Worm (Caenorhabditis elegans) whole organism, mixed stage, embryonic: ENCODE data around the gene C32D5.10.
A peak's percentile ranks its signal among the peaks of the same experiment; 100 is the strongest.

Source experiments
- M03D4.4 ChIP-seq: sonication (generic microtip); optimal IDR thresholded peaks from 2 replicates; lab custom pipeline; 2017; ENCODE audit warnings: mild to moderate bottlenecking, missing genetic modification characterization, missing compliant biosample characterization
- bed-3 ChIP-seq: fragments of 200-800 bp; sonication (Bioruptor generic); optimal IDR thresholded peaks from 3 replicates; lab custom pipeline; 2018; ENCODE audit warnings: mild to moderate bottlenecking, missing genetic modification characterization, moderate library complexity, missing compliant biosample characterization
- blmp-1 ChIP-seq: fragments of 150-350 bp; optimal IDR thresholded peaks from 2 replicates; lab custom pipeline; 2014; ENCODE audit warnings: missing biosample characterization, missing genetic modification characterization
- ceh-39 ChIP-seq: fragments of 150-350 bp; optimal IDR thresholded peaks from 2 replicates; lab custom pipeline; 2014; ENCODE audit warnings: missing biosample characterization, missing genetic modification characterization
- ceh-43 ChIP-seq: fragments of 200-800 bp; sonication (Bioruptor generic); optimal IDR thresholded peaks from 2 replicates; lab custom pipeline; 2018; ENCODE audit warnings: mild to moderate bottlenecking, missing genetic modification characterization, moderate library complexity, missing compliant biosample characterization
- ceh-83 ChIP-seq: fragments of 200-800 bp; sonication (Bioruptor generic); optimal IDR thresholded peaks from 2 replicates; lab custom pipeline; 2018; ENCODE audit warnings: mild to moderate bottlenecking, missing genetic modification characterization, missing compliant biosample characterization
- ces-1 ChIP-seq: fragments of 150-350 bp; optimal IDR thresholded peaks from 2 replicates; lab custom pipeline; 2014; ENCODE audit warnings: missing biosample characterization, missing genetic modification reagents, missing genetic modification characterization
- cnd-1 ChIP-seq: fragments of 200-800 bp; sonication (Bioruptor generic); optimal IDR thresholded peaks from 2 replicates; lab custom pipeline; 2018; ENCODE audit warnings: mild to moderate bottlenecking, missing genetic modification characterization, missing compliant biosample characterization
- drap-1 ChIP-seq: fragments of 200-800 bp; sonication (Bioruptor generic); optimal IDR thresholded peaks from 3 replicates; lab custom pipeline; 2018; ENCODE audit warnings: mild to moderate bottlenecking, missing genetic modification characterization, missing compliant biosample characterization
- elt-1 ChIP-seq: sonication (generic microtip); optimal IDR thresholded peaks from 2 replicates; lab custom pipeline; 2017; ENCODE audit warnings: missing genetic modification characterization, mild to moderate bottlenecking, missing compliant biosample characterization, antibody characterized with exemption, moderate library complexity, borderline replicate concordance; ENCODE audit not compliant: insufficient read depth
- elt-3 ChIP-seq: fragments of 150-350 bp; optimal IDR thresholded peaks from 2 replicates; lab custom pipeline; 2014; ENCODE audit warnings: missing biosample characterization, missing genetic modification characterization
- flh-1 ChIP-seq: fragments of 200-800 bp; sonication (Bioruptor generic); optimal IDR thresholded peaks from 2 replicates; lab custom pipeline; 2018; ENCODE audit warnings: mild to moderate bottlenecking, missing genetic modification characterization, moderate library complexity, missing compliant biosample characterization
- ham-2 ChIP-seq: fragments of 200-800 bp; sonication (Bioruptor generic); optimal IDR thresholded peaks from 2 replicates; lab custom pipeline; 2018; ENCODE audit warnings: mild to moderate bottlenecking, missing genetic modification characterization, missing compliant biosample characterization
- hlh-1 ChIP-seq: fragments of 150-350 bp; optimal IDR thresholded peaks from 2 replicates; lab custom pipeline; 2014; ENCODE audit warnings: missing biosample characterization, missing genetic modification reagents, missing genetic modification characterization
- lin-13 ChIP-seq: fragments of 150-350 bp; optimal IDR thresholded peaks from 2 replicates; lab custom pipeline; 2014; ENCODE audit warnings: missing biosample characterization, missing genetic modification characterization
- lin-32 ChIP-seq: fragments of 200-800 bp; sonication (Bioruptor generic); optimal IDR thresholded peaks from 2 replicates; lab custom pipeline; 2018; ENCODE audit warnings: mild to moderate bottlenecking, missing genetic modification characterization, missing compliant biosample characterization
- lsy-2 ChIP-seq: fragments of 150-350 bp; optimal IDR thresholded peaks from 2 replicates; lab custom pipeline; 2014; ENCODE audit warnings: missing biosample characterization, missing genetic modification characterization
- mab-5 ChIP-seq: fragments of 150-350 bp; optimal IDR thresholded peaks from 2 replicates; lab custom pipeline; 2014; ENCODE audit warnings: missing biosample characterization, missing genetic modification characterization
- mep-1 ChIP-seq: fragments of 150-350 bp; optimal IDR thresholded peaks from 2 replicates; lab custom pipeline; 2017; ENCODE audit warnings: missing biosample characterization, missing genetic modification reagents, missing genetic modification characterization, inconsistent platforms
- mls-2 ChIP-seq: sonication (generic microtip); optimal IDR thresholded peaks from 2 replicates; lab custom pipeline; 2016; ENCODE audit warnings: mild to moderate bottlenecking, missing genetic modification characterization, moderate library complexity, missing compliant biosample characterization
- nhr-12 ChIP-seq: fragments of 150-350 bp; optimal IDR thresholded peaks from 2 replicates; lab custom pipeline; 2014; ENCODE audit warnings: missing biosample characterization, missing genetic modification characterization
- nhr-2 ChIP-seq: fragments of 150-350 bp; optimal IDR thresholded peaks from 2 replicates; lab custom pipeline; 2014; ENCODE audit warnings: missing biosample characterization, missing genetic modification characterization
- nhr-237 ChIP-seq: fragments of 150-350 bp; optimal IDR thresholded peaks from 2 replicates; lab custom pipeline; 2014; ENCODE audit warnings: missing biosample characterization, missing genetic modification characterization
- nhr-28 ChIP-seq: fragments of 150-350 bp; optimal IDR thresholded peaks from 2 replicates; lab custom pipeline; 2014; ENCODE audit warnings: missing biosample characterization, missing genetic modification characterization
- nhr-76 ChIP-seq: sonication (generic microtip); optimal IDR thresholded peaks from 2 replicates; lab custom pipeline; 2017; ENCODE audit warnings: missing biosample characterization, missing genetic modification characterization
- pha-4 ChIP-seq: fragments of 150-350 bp; optimal IDR thresholded peaks from 2 replicates; lab custom pipeline; 2018; ENCODE audit warnings: missing biosample characterization, missing genetic modification reagents, missing genetic modification characterization
- sem-2 ChIP-seq: fragments of 200-800 bp; sonication (Bioruptor generic); optimal IDR thresholded peaks from 2 replicates; lab custom pipeline; 2018; ENCODE audit warnings: mild to moderate bottlenecking, missing genetic modification characterization, missing compliant biosample characterization
- snpc-4 ChIP-seq: fragments of 150-350 bp; optimal IDR thresholded peaks from 2 replicates; lab custom pipeline; 2014; ENCODE audit warnings: missing biosample characterization, missing genetic modification characterization
- sptf-1 ChIP-seq: sonication (generic microtip); optimal IDR thresholded peaks from 2 replicates; lab custom pipeline; 2017; ENCODE audit warnings: mild to moderate bottlenecking, missing genetic modification characterization, moderate library complexity, missing compliant biosample characterization
- tbx-8 ChIP-seq: fragments of 200-800 bp; sonication (Bioruptor generic); optimal IDR thresholded peaks from 2 replicates; lab custom pipeline; 2018; ENCODE audit warnings: mild to moderate bottlenecking, missing genetic modification characterization, moderate library complexity, missing compliant biosample characterization
- unc-120 ChIP-seq: sonication (generic microtip); optimal IDR thresholded peaks from 2 replicates; lab custom pipeline; 2017; ENCODE audit warnings: missing genetic modification characterization, missing compliant biosample characterization; ENCODE audit not compliant: poor library complexity, severe bottlenecking
- unc-39 ChIP-seq: fragments of 150-350 bp; optimal IDR thresholded peaks from 2 replicates; lab custom pipeline; 2014; ENCODE audit warnings: missing biosample characterization, missing genetic modification characterization
- unc-62 ChIP-seq: fragments of 150-350 bp; optimal IDR thresholded peaks from 2 replicates; lab custom pipeline; 2014; ENCODE audit warnings: missing biosample characterization, missing genetic modification reagents, missing genetic modification characterization
- zip-8 ChIP-seq: fragments of 150-350 bp; optimal IDR thresholded peaks from 2 replicates; lab custom pipeline; 2014; ENCODE audit warnings: missing biosample characterization, missing genetic modification characterization
- ztf-11 ChIP-seq: fragments of 150-350 bp; optimal IDR thresholded peaks from 2 replicates; lab custom pipeline; 2014; ENCODE audit warnings: missing biosample characterization, missing genetic modification characterization

Gene C32D5.10

ce11 chrII:6386467-6386866 lies 34.7 kb upstream of the C32D5.10 start, which contains the start of gene F58F12.4:
Gene F58F12.4 (plus strand): TSS chrII:6386767.
- TF ChIP-seq unc-39 (tag; lab: Kevin White, UChicago) (no peak), snpc-4 (no peak), lsy-2 (no peak), sptf-1 (no peak), lin-13 (tag; lab: Kevin White, UChicago) (no peak), zip-8 (tag; lab: Kevin White, UChicago) (no peak), elt-1 (tag; lab: Kevin White, UChicago) (no peak), mls-2 (tag; lab: Kevin White, UChicago) (no peak), ceh-83 (GFP tag; lab: Kevin White, UChicago) (no peak), unc-120 (no peak), hlh-1 (no peak), pha-4 (tag; lab: Kevin White, UChicago) (no peak), unc-62 (GFP tag; lab: Kevin White, UChicago) (no peak), ceh-43 (no peak), sem-2 (GFP tag; lab: Kevin White, UChicago) (no peak), mep-1 (no peak), nhr-2 (tag; lab: Kevin White, UChicago) (no peak), ham-2 (GFP tag; lab: Kevin White, UChicago) (no peak)

DNA sequence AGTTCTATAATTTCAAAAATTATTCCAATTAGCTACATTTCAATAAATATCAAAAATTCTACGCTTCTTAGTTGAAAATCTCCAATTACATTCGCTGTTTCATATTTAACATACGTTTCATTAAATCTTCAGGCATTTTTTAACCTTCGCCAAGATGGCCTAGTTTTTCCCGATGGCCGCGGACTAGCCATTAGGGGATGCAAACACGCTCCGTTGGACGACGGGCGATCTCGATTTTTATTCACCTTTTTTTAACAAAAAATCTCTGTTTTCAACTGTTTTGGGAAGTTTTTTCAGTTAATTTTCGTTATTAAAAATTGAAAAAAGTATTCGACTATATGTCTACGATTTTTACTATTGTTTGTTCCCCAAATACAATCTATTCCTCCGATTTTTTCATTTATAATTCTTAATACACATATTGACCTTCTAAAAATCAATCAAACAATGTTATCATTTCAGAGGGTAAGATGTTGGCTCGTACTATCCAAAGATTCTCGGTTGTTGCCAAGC lies 31.5 kb upstream of the C32D5.10 start, which contains the start of gene F58F12.1:
F58F12.1 (plus strand) TSS at position 463 of the 513 bp plus-strand sequence.
- TF ChIP-seq elt-3 (tag; lab: Kevin White, UChicago) (no peak), nhr-28 (tag; lab: Kevin White, UChicago) (no peak), drap-1 (GFP tag; lab: Kevin White, UChicago) (no peak), snpc-4 (no peak), blmp-1 (tag; lab: Kevin White, UChicago) (no peak), ceh-83 (GFP tag; lab: Kevin White, UChicago) (no peak), zip-8 (tag; lab: Kevin White, UChicago) (no peak), cnd-1 (tag; lab: Kevin White, UChicago) (no peak), bed-3 (GFP tag; lab: Kevin White, UChicago) (no peak), lsy-2 (peak; percentile 47), sem-2 (GFP tag; lab: Kevin White, UChicago) (no peak), unc-120 (no peak), hlh-1 (no peak), mep-1 (peak; percentile 66), tbx-8 (GFP tag; lab: Kevin White, UChicago) (no peak), unc-39 (tag; lab: Kevin White, UChicago) (no peak), lin-13 (tag; lab: Kevin White, UChicago) (peak; percentile 38), lin-32 (no peak), ceh-39 (tag; lab: Kevin White, UChicago) (no peak), mls-2 (tag; lab: Kevin White, UChicago) (no peak), nhr-76 (tag; lab: Kevin White, UChicago) (no peak), ces-1 (GFP tag; lab: Kevin White, UChicago) (peak; percentile 22), mab-5 (tag; lab: Kevin White, UChicago) (no peak), nhr-12 (tag; lab: Kevin White, UChicago) (no peak), M03D4.4 (tag; lab: Kevin White, UChicago) (no peak), ztf-11 (tag; lab: Kevin White, UChicago) (no peak), pha-4 (tag; lab: Kevin White, UChicago) (no peak), flh-1 (GFP tag; lab: Kevin White, UChicago) (no peak), elt-1 (tag; lab: Kevin White, UChicago) (no peak), unc-62 (GFP tag; lab: Kevin White, UChicago) (no peak), ceh-43 (no peak), sptf-1 (peak; percentile 12), nhr-237 (tag; lab: Kevin White, UChicago) (peak; percentile 43), nhr-2 (tag; lab: Kevin White, UChicago) (no peak), ham-2 (GFP tag; lab: Kevin White, UChicago) (no peak)
- TF ChIP-seq, all 35 proteins: peak for 6

- no peak for TF ChIP-seq ces-1 (GFP tag; lab: Kevin White, UChicago)
- no peak for TF ChIP-seq pha-4 (tag; lab: Kevin White, UChicago)
- no peak for TF ChIP-seq snpc-4
- TF ChIP-seq ceh-39 (tag; lab: Kevin White, UChicago): no peak
- TF ChIP-seq sptf-1: no peak
- TF ChIP-seq zip-8 (tag; lab: Kevin White, UChicago): no peak
- no peak for TF ChIP-seq elt-3 (tag; lab: Kevin White, UChicago)
- TF ChIP-seq mep-1: no peak
- no peak for TF ChIP-seq tbx-8 (GFP tag; lab: Kevin White, UChicago)
- TF ChIP-seq hlh-1: no peak
- TF ChIP-seq cnd-1 (tag; lab: Kevin White, UChicago): no peak
- TF ChIP-seq nhr-2 (tag; lab: Kevin White, UChicago): no peak
- TF ChIP-seq nhr-76 (tag; lab: Kevin White, UChicago): no peak
- no peak for TF ChIP-seq ham-2 (GFP tag; lab: Kevin White, UChicago)
- no peak for TF ChIP-seq lin-32
- no peak for TF ChIP-seq mab-5 (tag; lab: Kevin White, UChicago)
- TF ChIP-seq M03D4.4 (tag; lab: Kevin White, UChicago): no peak
Measured at ce11 chrII:6380866-6381265, 29.1 kb upstream of the C32D5.10 start, which contains the start of gene F58F12.12. Gene F58F12.12 (plus strand): TSS chrII:6381166.
